Worm (Caenorhabditis elegans) whole organism, late embryonic: ENCODE data around the gene str-89.

Experiments
- K02D7.2 ChIP-seq: sonication (generic microtip); optimal IDR thresholded peaks from 2 replicates; lab custom pipeline; 2017; ENCODE audit warnings: mild to moderate bottlenecking, missing genetic modification characterization, missing compliant biosample characterization
- K09A11.1 ChIP-seq: sonication (generic microtip); optimal IDR thresholded peaks from 2 replicates; lab custom pipeline; 2017; ENCODE audit warnings: antibody characterized with exemption, mild to moderate bottlenecking, missing genetic modification characterization, missing compliant biosample characterization; ENCODE audit not compliant: insufficient read depth
- ama-1 ChIP-seq: fragments of 150-350 bp; optimal IDR thresholded peaks from 2 replicates; lab custom pipeline; 2014
- ceh-2 ChIP-seq: sonication (generic microtip); optimal IDR thresholded peaks from 2 replicates; lab custom pipeline; 2016; ENCODE audit warnings: missing genotype, missing genetic modification characterization, missing compliant biosample characterization
- ceh-24 ChIP-seq: sonication (generic microtip); optimal IDR thresholded peaks from 2 replicates; lab custom pipeline; 2016; ENCODE audit warnings: mild to moderate bottlenecking, missing genetic modification characterization, missing compliant biosample characterization
- ceh-34 ChIP-seq: sonication (generic microtip); optimal IDR thresholded peaks from 2 replicates; lab custom pipeline; 2016; ENCODE audit warnings: mild to moderate bottlenecking, missing genetic modification characterization, missing compliant biosample characterization
- ceh-45 ChIP-seq: fragments of 200-800 bp; sonication (Bioruptor generic); IDR thresholded peaks from 2 replicates; pipeline ENCODE4 v1.3.6; 2022; ENCODE audit warnings: missing genetic modification reagents, missing genetic modification characterization, missing compliant biosample characterization
- ceh-6 ChIP-seq: fragments of 200-800 bp; sonication (Bioruptor generic); optimal IDR thresholded peaks from 2 replicates; lab custom pipeline; 2018; ENCODE audit warnings: mild to moderate bottlenecking, missing genetic modification characterization, missing compliant biosample characterization
- ceh-9 ChIP-seq: sonication (generic microtip); optimal IDR thresholded peaks from 2 replicates; lab custom pipeline; 2016; ENCODE audit warnings: mild to moderate bottlenecking, missing genetic modification characterization, inconsistent platforms, missing compliant biosample characterization
- elt-2 ChIP-seq: sonication (generic microtip); optimal IDR thresholded peaks from 2 replicates; lab custom pipeline; 2016; ENCODE audit warnings: missing genetic modification reagents, missing genetic modification characterization, missing compliant biosample characterization
- elt-4 ChIP-seq: sonication (generic microtip); optimal IDR thresholded peaks from 2 replicates; lab custom pipeline; 2016; ENCODE audit warnings: missing genetic modification characterization, missing compliant biosample characterization
- ets-4 ChIP-seq: sonication (generic microtip); optimal IDR thresholded peaks from 2 replicates; lab custom pipeline; 2016; ENCODE audit warnings: missing genetic modification characterization, missing compliant biosample characterization
- fkh-6 ChIP-seq: sonication (generic microtip); optimal IDR thresholded peaks from 2 replicates; lab custom pipeline; 2016; ENCODE audit warnings: missing genetic modification characterization, missing compliant biosample characterization
- hlh-13 ChIP-seq: fragments of 200-800 bp; sonication (Bioruptor generic); optimal IDR thresholded peaks from 2 replicates; lab custom pipeline; 2018; ENCODE audit warnings: mild to moderate bottlenecking, missing genetic modification characterization, missing compliant biosample characterization
- hlh-8 ChIP-seq: sonication (generic microtip); optimal IDR thresholded peaks from 2 replicates; lab custom pipeline; 2016; ENCODE audit warnings: missing genotype, missing genetic modification characterization, missing compliant biosample characterization
- lim-6 ChIP-seq: sonication (generic microtip); optimal IDR thresholded peaks from 2 replicates; lab custom pipeline; 2016; ENCODE audit warnings: missing genetic modification characterization, missing compliant biosample characterization
- nfya-1 ChIP-seq: sonication (generic microtip); optimal IDR thresholded peaks from 2 replicates; lab custom pipeline; 2017; ENCODE audit warnings: missing genetic modification characterization, mild to moderate bottlenecking, missing compliant biosample characterization, antibody characterized with exemption, moderate library complexity
- nhr-11 ChIP-seq: fragments of 150-350 bp; optimal IDR thresholded peaks from 2 replicates; lab custom pipeline; 2014; ENCODE audit warnings: missing biosample characterization, missing genetic modification characterization
- odd-2 ChIP-seq: sonication (generic microtip); optimal IDR thresholded peaks from 2 replicates; lab custom pipeline; 2017; ENCODE audit warnings: antibody characterized with exemption, mild to moderate bottlenecking, missing genetic modification characterization, missing compliant biosample characterization
- pat-9 ChIP-seq: fragments of 200-800 bp; sonication (Bioruptor generic); optimal IDR thresholded peaks from 2 replicates; lab custom pipeline; 2018; ENCODE audit warnings: mild to moderate bottlenecking, missing genetic modification characterization, moderate library complexity, missing compliant biosample characterization
- pha-2 ChIP-seq: sonication (generic microtip); optimal IDR thresholded peaks from 2 replicates; lab custom pipeline; 2017; ENCODE audit warnings: mild to moderate bottlenecking, missing genetic modification characterization, missing compliant biosample characterization
- ref-2 ChIP-seq: sonication (generic microtip); optimal IDR thresholded peaks from 2 replicates; lab custom pipeline; 2016; ENCODE audit warnings: missing genetic modification characterization, missing compliant biosample characterization
- sdc-2 ChIP-seq: sonication (generic microtip); optimal IDR thresholded peaks from 2 replicates; lab custom pipeline; 2016; ENCODE audit warnings: missing genotype, missing genetic modification characterization, missing compliant biosample characterization
- sox-4 ChIP-seq: sonication (generic microtip); optimal IDR thresholded peaks from 2 replicates; lab custom pipeline; 2017; ENCODE audit warnings: mild to moderate bottlenecking, missing genetic modification characterization, inconsistent platforms, missing compliant biosample characterization
- syd-9 ChIP-seq: sonication (generic microtip); optimal IDR thresholded peaks from 2 replicates; lab custom pipeline; 2016; ENCODE audit warnings: mild to moderate bottlenecking, missing genetic modification characterization, moderate library complexity, missing compliant biosample characterization
- tbx-2 ChIP-seq: sonication (generic microtip); optimal IDR thresholded peaks from 2 replicates; lab custom pipeline; 2016; ENCODE audit warnings: missing genetic modification characterization, missing compliant biosample characterization
- tbx-7 ChIP-seq: sonication (generic microtip); optimal IDR thresholded peaks from 2 replicates; lab custom pipeline; 2016; ENCODE audit warnings: missing genotype, missing genetic modification characterization, missing compliant biosample characterization
- ttx-3 ChIP-seq: sonication (generic microtip); optimal IDR thresholded peaks from 2 replicates; lab custom pipeline; 2016; ENCODE audit warnings: missing genetic modification reagents, missing genetic modification characterization, missing compliant biosample characterization
- unc-3 ChIP-seq, 2 experiments: fragments of 200-800 bp in 1 of 2; sonication (Bioruptor generic) in 1 of 2; sonication (generic microtip) in 1 of 2; conservative IDR thresholded peaks in 1 of 2; optimal IDR thresholded peaks in 1 of 2; 2 replicates each; pipeline versions ENCODE4 v1.3.6 to Lab custom; 2016 to 2022; ENCODE audit warnings: missing compliant biosample characterization in 2 of 2, missing genetic modification characterization in 2 of 2, missing genetic modification reagents in 1 of 2
- unc-42 ChIP-seq: sonication (generic microtip); optimal IDR thresholded peaks from 2 replicates; lab custom pipeline; 2016; ENCODE audit warnings: missing genotype, missing genetic modification characterization, missing compliant biosample characterization
- unc-86 ChIP-seq: sonication (generic microtip); optimal IDR thresholded peaks from 2 replicates; lab custom pipeline; 2016; ENCODE audit warnings: missing genetic modification characterization, missing compliant biosample characterization
- zip-5 ChIP-seq: sonication (generic microtip); optimal IDR thresholded peaks from 2 replicates; lab custom pipeline; 2016; ENCODE audit warnings: missing genetic modification characterization, missing compliant biosample characterization
- ztf-16 ChIP-seq: sonication (generic microtip); optimal IDR thresholded peaks from 2 replicates; lab custom pipeline; 2017; ENCODE audit warnings: missing genetic modification characterization, missing compliant biosample characterization

The str-89 gene

ce11 chrV:17694260-17694659, 25.6 kb downstream of the str-89 start:
- peak; percentile 87 for TF ChIP-seq elt-2
- no peak for TF ChIP-seq ceh-45 (GFP tag; lab: Robert Waterston, UW)
- TF ChIP-seq hlh-13, result no peak
- no peak for TF ChIP-seq ceh-9 (tag; lab: Kevin White, UChicago)
- no peak for TF ChIP-seq tbx-7 (tag; lab: Kevin White, UChicago)
- TF ChIP-seq unc-86 (tag; lab: Kevin White, UChicago), result no peak
- TF ChIP-seq nfya-1 (tag; lab: Kevin White, UChicago), result no peak

DNA sequence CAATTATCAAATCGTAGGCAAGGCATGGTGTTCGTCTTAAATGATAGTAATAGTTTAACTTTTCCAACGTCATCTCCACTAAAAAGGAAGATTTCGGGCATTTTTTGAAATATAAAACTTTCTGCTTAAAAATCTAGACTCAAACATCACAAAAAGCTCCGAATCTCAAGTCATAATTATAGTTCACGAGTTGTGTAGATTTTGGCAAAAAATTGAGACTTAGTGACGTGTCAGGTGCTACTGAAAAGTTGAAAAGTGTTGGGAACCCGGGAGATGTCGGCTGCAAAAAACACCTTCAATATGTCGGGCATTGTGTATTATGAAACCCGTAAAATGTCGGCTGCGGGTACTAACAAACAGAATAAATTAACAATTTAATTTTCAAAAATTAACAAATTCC, 27.2 kb downstream of the str-89 start, which contains the start of gene Y26G10.1:
TSS of gene Y26G10.1 (minus strand) at position 101 of the 400 bp plus-strand sequence.
- TF ChIP-seq elt-4 (tag; lab: Kevin White, UChicago) (no peak), nfya-1 (tag; lab: Kevin White, UChicago) (no peak), pat-9 (tag; lab: Kevin White, UChicago) (no peak), hlh-8 (tag; lab: Kevin White, UChicago) (no peak), ama-1 (lab: Kevin White, UChicago) (no peak), sdc-2 (tag; lab: Kevin White, UChicago) (no peak), ets-4 (tag; lab: Kevin White, UChicago) (no peak), tbx-2 (tag; lab: Kevin White, UChicago) (no peak), ceh-24 (no peak), ttx-3 (tag; lab: Kevin White, UChicago) (no peak), K02D7.2 (tag; lab: Kevin White, UChicago) (no peak), tbx-7 (tag; lab: Kevin White, UChicago) (no peak), zip-5 (tag; lab: Kevin White, UChicago) (no peak), ceh-6 (GFP tag; lab: Kevin White, UChicago) (no peak)

- TF ChIP-seq ama-1 (lab: Kevin White, UChicago), result no peak
- TF ChIP-seq, all 69 proteins: peak for 0
These were observed 28.1 kb downstream of the str-89 start, which contains the start of gene spp-29 for ce11 chrV:17696753-17697152. Gene spp-29 (minus strand): TSS chrV:17696853.

DNA sequence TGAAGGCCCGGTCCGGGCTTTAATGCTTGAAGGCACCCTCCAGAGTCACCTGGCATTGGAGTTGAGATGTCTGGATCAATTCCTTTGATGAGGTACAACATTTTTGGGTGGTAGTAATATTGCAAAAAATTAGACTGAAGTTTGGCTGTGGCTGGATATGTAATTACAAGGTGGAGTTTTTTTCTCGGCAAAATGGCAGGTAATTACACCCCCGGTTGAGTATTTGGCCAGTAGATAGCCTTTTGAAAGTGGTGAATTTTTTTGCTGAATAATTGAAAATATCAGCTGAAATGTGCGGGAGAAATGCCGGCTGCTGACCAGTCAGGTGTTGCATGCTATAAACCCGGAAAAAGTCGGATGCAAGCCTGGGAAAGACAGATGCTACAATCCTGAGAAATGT, 30.5 kb downstream of the str-89 start, which contains the start of gene Y26G10.4:
TSS of gene Y26G10.4 (minus strand) at position 101 of the 400 bp plus-strand sequence.
- TF ChIP-seq ama-1 (lab: Kevin White, UChicago), result no peak
- TF ChIP-seq fkh-6 (tag; lab: Kevin White, UChicago), result no peak
- TF ChIP-seq pat-9 (tag; lab: Kevin White, UChicago), result no peak
- TF ChIP-seq ceh-45 (GFP tag; lab: Robert Waterston, UW), result no peak
- TF ChIP-seq nhr-11 (tag; lab: Kevin White, UChicago), result no peak
- no peak for TF ChIP-seq ttx-3 (tag; lab: Kevin White, UChicago)
- TF ChIP-seq odd-2, result no peak

DNA sequence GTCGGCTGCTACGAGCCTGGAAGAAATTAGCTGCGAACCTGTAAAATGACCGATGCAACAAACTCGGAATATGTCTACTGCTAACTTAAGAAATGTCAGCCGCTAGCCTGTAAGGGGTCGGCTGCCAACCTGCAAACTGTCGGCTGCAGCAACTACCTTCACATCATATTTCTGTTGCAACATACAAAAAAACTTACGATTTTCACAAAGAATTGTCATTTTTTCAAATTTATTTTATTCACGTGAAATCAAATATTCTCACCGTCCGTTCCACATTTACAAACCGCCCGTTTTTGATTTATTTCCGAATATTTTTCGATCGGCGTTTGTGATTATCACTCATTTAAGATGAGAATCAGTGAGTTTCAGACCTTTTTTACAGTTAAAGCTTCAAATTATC, 31.0 kb downstream of the str-89 start, which contains the start of gene Y26G10.6:
TSS of gene Y26G10.6 (plus strand) at position 301 of the 400 bp plus-strand sequence.
- no peak for TF ChIP-seq K09A11.1 (tag; lab: Kevin White, UChicago)
- no peak for TF ChIP-seq unc-3 (GFP tag; conservative IDR thresholded peaks at IDR 0.05; lab: Robert Waterston, UW)
- TF ChIP-seq unc-3 (tag; optimal IDR thresholded peaks at IDR 0.05; lab: Kevin White, UChicago), result no peak
- TF ChIP-seq pha-2, result no peak
- no peak for TF ChIP-seq syd-9
- TF ChIP-seq ref-2 (tag; lab: Kevin White, UChicago), result no peak
- TF ChIP-seq ttx-3 (tag; lab: Kevin White, UChicago), result no peak
- TF ChIP-seq ceh-34, result no peak
- TF ChIP-seq elt-4 (tag; lab: Kevin White, UChicago), result no peak

- no peak for TF ChIP-seq syd-9
- TF ChIP-seq ama-1 (lab: Kevin White, UChicago), result no peak
- no peak for TF ChIP-seq pat-9 (tag; lab: Kevin White, UChicago)
- TF ChIP-seq lim-6 (tag; lab: Kevin White, UChicago), result no peak
- TF ChIP-seq ceh-6 (GFP tag; lab: Kevin White, UChicago), result no peak
- no peak for TF ChIP-seq pha-2
- TF ChIP-seq sox-4 (tag; lab: Kevin White, UChicago), result no peak
- TF ChIP-seq ceh-2 (tag; lab: Kevin White, UChicago), result no peak
- TF ChIP-seq tbx-7 (tag; lab: Kevin White, UChicago), result no peak
- TF ChIP-seq ztf-16 (tag; lab: Kevin White, UChicago), result no peak
- TF ChIP-seq ref-2 (tag; lab: Kevin White, UChicago), result no peak
- no peak for TF ChIP-seq unc-42 (tag; lab: Kevin White, UChicago)
- TF ChIP-seq zip-5 (tag; lab: Kevin White, UChicago), result no peak
These were observed 32.2 kb downstream of the str-89 start, which contains the start of the genes Y26G10.5 and srh-32 for ce11 chrV:17700728-17701262. Gene Y26G10.5 (minus strand): TSS chrV:17700828. Gene srh-32 (plus strand): TSS chrV:17701212.
